Fruit fly (Drosophila melanogaster) whole organism, embryonic: ENCODE data around the gene P5cr-2.

ENCODE experiments used
- Ada2b ChIP-seq: fragments of 200-800 bp; sonication (Bioruptor generic); IDR thresholded peaks from 2 replicates; pipeline ENCODE4 v1.3.6; 2022; ENCODE audit warnings: missing biosample characterization, missing genetic modification characterization
- BEAF-32 ChIP-seq: fragments of 200-800 bp; sonication (Bioruptor generic); optimal IDR thresholded peaks from 3 replicates; lab custom pipeline; 2017; ENCODE audit warnings: missing biosample characterization, missing genetic modification characterization, mild to moderate bottlenecking, moderate library complexity, missing genetic modification reagents
- CG10147 ChIP-seq: fragments of 200-800 bp; sonication (Bioruptor generic); optimal IDR thresholded peaks from 2 replicates; lab custom pipeline; 2019; ENCODE audit warnings: missing biosample characterization, mild to moderate bottlenecking, missing genetic modification characterization, moderate library complexity
- CG11504 ChIP-seq: fragments of 200-800 bp; sonication (Bioruptor generic); optimal IDR thresholded peaks from 3 replicates; lab custom pipeline; 2019; ENCODE audit warnings: missing biosample characterization, mild to moderate bottlenecking, missing genetic modification characterization, moderate library complexity
- CG14050 ChIP-seq: fragments of 200-800 bp; sonication (Bioruptor generic); IDR thresholded peaks from 3 replicates; pipeline ENCODE4 v1.3.6; 2022; ENCODE audit warnings: missing biosample characterization, missing genetic modification characterization
- CG14860 ChIP-seq: fragments of 200-800 bp; sonication (Bioruptor generic); IDR thresholded peaks from 3 replicates; pipeline ENCODE4 v1.3.6; 2022; ENCODE audit warnings: missing biosample characterization, missing genetic modification characterization; ENCODE audit not compliant: partially characterized antibody
- CG2116 ChIP-seq: fragments of 200-800 bp; sonication (Bioruptor generic); optimal IDR thresholded peaks from 3 replicates; lab custom pipeline; 2018; ENCODE audit warnings: missing biosample characterization, mild to moderate bottlenecking, missing genetic modification characterization
- CG2712 ChIP-seq: fragments of 200-800 bp; optimal IDR thresholded peaks from 3 replicates; lab custom pipeline; 2019; ENCODE audit warnings: missing biosample characterization, mild to moderate bottlenecking, missing genetic modification characterization, moderate library complexity
- CG32767 ChIP-seq: fragments of 200-800 bp; sonication (Bioruptor generic); IDR thresholded peaks from 2 replicates; pipeline ENCODE4 v1.3.6; 2022; ENCODE audit warnings: missing biosample characterization, missing genetic modification characterization
- CG32772 ChIP-seq: fragments of 200-800 bp; sonication (Bioruptor generic); IDR thresholded peaks from 2 replicates; pipeline ENCODE4 v1.3.6; 2022; ENCODE audit warnings: missing biosample characterization, missing genetic modification characterization
- CG34422 ChIP-seq: fragments of 200-800 bp; sonication (Bioruptor generic); IDR thresholded peaks from 3 replicates; pipeline ENCODE4 v1.3.6; 2022; ENCODE audit warnings: missing biosample characterization, missing genetic modification characterization
- CG4424 ChIP-seq: fragments of 200-800 bp; sonication (Bioruptor generic); optimal IDR thresholded peaks from 3 replicates; lab custom pipeline; 2016; ENCODE audit warnings: missing biosample characterization, missing genetic modification characterization
- CG5180 ChIP-seq: fragments of 200-800 bp; sonication (Bioruptor generic); optimal IDR thresholded peaks from 3 replicates; lab custom pipeline; 2017; ENCODE audit warnings: missing biosample characterization, missing genetic modification characterization, mild to moderate bottlenecking, moderate library complexity, missing genetic modification reagents
- CG6683 ChIP-seq: fragments of 200-800 bp; sonication (Bioruptor generic); optimal IDR thresholded peaks from 2 replicates; lab custom pipeline; 2017; ENCODE audit warnings: missing biosample characterization, mild to moderate bottlenecking, missing genetic modification characterization, missing genetic modification reagents
- CG6854 ChIP-seq: fragments of 200-800 bp; sonication (Bioruptor generic); optimal IDR thresholded peaks from 3 replicates; lab custom pipeline; 2017; ENCODE audit warnings: missing biosample characterization, mild to moderate bottlenecking, missing genetic modification characterization
- CG7839 ChIP-seq: fragments of 200-800 bp; sonication (Bioruptor generic); optimal IDR thresholded peaks from 3 replicates; lab custom pipeline; 2018; ENCODE audit warnings: missing biosample characterization, mild to moderate bottlenecking, missing genetic modification characterization, moderate library complexity
- CG8924 ChIP-seq: fragments of 200-800 bp; optimal IDR thresholded peaks from 3 replicates; lab custom pipeline; 2019; ENCODE audit warnings: missing biosample characterization, mild to moderate bottlenecking, missing genetic modification characterization, moderate library complexity
- CG9215 ChIP-seq: fragments of 200-800 bp; sonication (Bioruptor generic); IDR thresholded peaks from 2 replicates; pipeline ENCODE4 v1.3.6; 2022; ENCODE audit warnings: missing biosample characterization, missing genetic modification characterization
- CG9437 ChIP-seq: fragments of 200-800 bp; sonication (Bioruptor generic); optimal IDR thresholded peaks from 2 replicates; lab custom pipeline; 2018; ENCODE audit warnings: missing biosample characterization, mild to moderate bottlenecking, missing genetic modification characterization
- CG9727 ChIP-seq: fragments of 200-800 bp; sonication (Bioruptor generic); optimal IDR thresholded peaks from 3 replicates; lab custom pipeline; 2017; ENCODE audit warnings: missing biosample characterization, mild to moderate bottlenecking, missing genetic modification characterization
- D19A ChIP-seq: fragments of 200-800 bp; optimal IDR thresholded peaks from 3 replicates; lab custom pipeline; 2019; ENCODE audit warnings: missing biosample characterization, mild to moderate bottlenecking, missing genetic modification characterization, moderate library complexity
- Dbx ChIP-seq: fragments of 200-800 bp; sonication (Bioruptor generic); IDR thresholded peaks from 3 replicates; pipeline ENCODE4 v1.3.6; 2022; ENCODE audit warnings: missing biosample characterization, missing genetic modification characterization
- Dek ChIP-seq: fragments of 200-800 bp; sonication (Bioruptor generic); optimal IDR thresholded peaks from 3 replicates; lab custom pipeline; 2019; ENCODE audit warnings: missing biosample characterization, mild to moderate bottlenecking, missing genetic modification characterization, moderate library complexity
- E2f1 ChIP-seq: fragments of 200-800 bp; sonication (Bioruptor generic); IDR thresholded peaks from 2 replicates; pipeline ENCODE4 v1.3.6; 2022; ENCODE audit warnings: missing biosample characterization, missing genetic modification characterization
- HLH3B ChIP-seq: fragments of 200-800 bp; sonication (Bioruptor generic); IDR thresholded peaks from 2 replicates; pipeline ENCODE4 v1.3.6; 2022; ENCODE audit warnings: missing biosample characterization, missing genetic modification characterization
- Hr51 ChIP-seq, 2 experiments: fragments of 200-800 bp; sonication (Bioruptor generic); optimal IDR thresholded peaks; 2 replicates in 1 of 2; 3 replicates in 1 of 2; lab custom pipeline; 2016 to 2018; ENCODE audit warnings: missing biosample characterization in 2 of 2, missing genetic modification characterization in 2 of 2, mild to moderate bottlenecking in 1 of 2, moderate library complexity in 1 of 2
- Meics ChIP-seq: fragments of 200-800 bp; sonication (Bioruptor generic); optimal IDR thresholded peaks from 2 replicates; lab custom pipeline; 2017; ENCODE audit warnings: missing biosample characterization, mild to moderate bottlenecking, missing genetic modification characterization
- Myb ChIP-seq: fragments of 200-800 bp; sonication (Bioruptor generic); optimal IDR thresholded peaks from 2 replicates; lab custom pipeline; 2016; ENCODE audit warnings: missing biosample characterization, missing genetic modification characterization
- NfI ChIP-seq: fragments of 200-800 bp; sonication (Bioruptor generic); optimal IDR thresholded peaks from 3 replicates; lab custom pipeline; 2018; ENCODE audit warnings: missing biosample characterization, mild to moderate bottlenecking, missing genetic modification characterization, moderate library complexity
- Poxn ChIP-seq: fragments of 200-800 bp; sonication (Bioruptor generic); IDR thresholded peaks from 2 replicates; pipeline ENCODE4 v1.3.6; 2022; ENCODE audit warnings: missing biosample characterization, missing genetic modification characterization
- Ptx1 ChIP-seq: fragments of 200-800 bp; sonication (Bioruptor generic); IDR thresholded peaks from 2 replicates; pipeline ENCODE4 v1.3.6; 2022; ENCODE audit warnings: missing biosample characterization, missing genetic modification characterization
- Sox102F ChIP-seq: fragments of 200-800 bp; sonication (Bioruptor generic); optimal IDR thresholded peaks from 2 replicates; lab custom pipeline; 2018; ENCODE audit warnings: missing biosample characterization, mild to moderate bottlenecking, missing genetic modification characterization, moderate library complexity
- Xbp1 ChIP-seq: fragments of 200-800 bp; sonication (Bioruptor generic); optimal IDR thresholded peaks from 3 replicates; lab custom pipeline; 2016; ENCODE audit warnings: missing biosample characterization, mild to moderate bottlenecking, missing genetic modification characterization
- Xrp1 ChIP-seq: fragments of 200-800 bp; sonication (Bioruptor generic); IDR thresholded peaks from 2 replicates; pipeline ENCODE4 v1.3.6; 2022; ENCODE audit warnings: missing biosample characterization, missing genetic modification characterization
- bcd ChIP-seq: fragments of 200-800 bp; sonication (Bioruptor generic); optimal IDR thresholded peaks from 2 replicates; lab custom pipeline; 2017; ENCODE audit warnings: missing biosample characterization, mild to moderate bottlenecking, missing genetic modification characterization
- cas ChIP-seq: fragments of 200-800 bp; sonication (Bioruptor generic); IDR thresholded peaks from 2 replicates; pipeline ENCODE4 v1.3.6; 2022; ENCODE audit warnings: missing biosample characterization, missing genetic modification characterization
- caup ChIP-seq: fragments of 200-800 bp; sonication (Bioruptor generic); optimal IDR thresholded peaks from 3 replicates; lab custom pipeline; 2017; ENCODE audit warnings: missing biosample characterization, mild to moderate bottlenecking, missing genetic modification characterization, moderate library complexity; ENCODE audit not compliant: severe bottlenecking
- dmrt11E ChIP-seq: fragments of 200-800 bp; sonication (Bioruptor generic); optimal IDR thresholded peaks from 3 replicates; lab custom pipeline; 2018; ENCODE audit warnings: missing biosample characterization, mild to moderate bottlenecking, missing genetic modification characterization, moderate library complexity
- fd3F ChIP-seq: fragments of 200-800 bp; sonication (Bioruptor generic); optimal IDR thresholded peaks from 2 replicates; lab custom pipeline; 2018; ENCODE audit warnings: missing biosample characterization, mild to moderate bottlenecking, missing genetic modification characterization, moderate library complexity
- gro ChIP-seq: fragments of 200-800 bp; sonication (Bioruptor generic); optimal IDR thresholded peaks from 2 replicates; lab custom pipeline; 2016; ENCODE audit warnings: missing biosample characterization, missing genetic modification characterization
- klu ChIP-seq: fragments of 200-800 bp; sonication (Bioruptor generic); IDR thresholded peaks from 2 replicates; pipeline ENCODE4 v1.3.6; 2022; ENCODE audit warnings: missing biosample characterization, missing genetic modification characterization
- org-1 ChIP-seq: fragments of 200-800 bp; sonication (Bioruptor generic); optimal IDR thresholded peaks from 2 replicates; lab custom pipeline; 2017; ENCODE audit warnings: missing biosample characterization, missing genetic modification characterization
- pho ChIP-seq: fragments of 200-800 bp; sonication (Bioruptor generic); optimal IDR thresholded peaks from 2 replicates; lab custom pipeline; 2016; ENCODE audit warnings: missing biosample characterization, missing genetic modification characterization
- pros ChIP-seq: fragments of 200-800 bp; sonication (Bioruptor generic); optimal IDR thresholded peaks from 3 replicates; lab custom pipeline; 2019; ENCODE audit warnings: missing biosample characterization, mild to moderate bottlenecking, missing genetic modification characterization, moderate library complexity
- scrt ChIP-seq: fragments of 200-800 bp; sonication (Bioruptor generic); optimal IDR thresholded peaks from 2 replicates; lab custom pipeline; 2018; ENCODE audit warnings: missing biosample characterization, mild to moderate bottlenecking, missing genetic modification characterization, moderate library complexity
- twi ChIP-seq: fragments of 200-800 bp; optimal IDR thresholded peaks from 2 replicates; lab custom pipeline; 2019; ENCODE audit warnings: missing biosample characterization, mild to moderate bottlenecking, missing genetic modification characterization, moderate library complexity
- unpg ChIP-seq: fragments of 200-800 bp; sonication (Bioruptor generic); optimal IDR thresholded peaks from 3 replicates; lab custom pipeline; 2018; ENCODE audit warnings: missing biosample characterization, mild to moderate bottlenecking, missing genetic modification characterization, moderate library complexity
- wdn ChIP-seq: fragments of 200-800 bp; sonication (Bioruptor generic); IDR thresholded peaks from 2 replicates; pipeline ENCODE4 v1.3.6; 2022; ENCODE audit warnings: missing biosample characterization, missing genetic modification characterization
- zfh1 ChIP-seq: fragments of 200-800 bp; sonication (Bioruptor generic); IDR thresholded peaks from 3 replicates; pipeline ENCODE4 v1.3.6; 2022; ENCODE audit warnings: missing biosample characterization, missing genetic modification characterization

P5cr-2 gene

dm6 chr3R:17526059-17526592 lies 8.5 kb upstream of the P5cr-2 start (continued):
- peak; percentile 35 for TF ChIP-seq CG9727 (GFP tag; lab: Kevin White, UChicago)
- TF ChIP-seq Ptx1, result peak; percentile 51
- no peak for TF ChIP-seq BEAF-32 (GFP tag; lab: Kevin White, UChicago)
- TF ChIP-seq HLH3B (GFP tag; lab: Robert Waterston, UW), result peak; percentile 31; the same call in 1 of the 2 replicates
- TF ChIP-seq klu (GFP tag; lab: Robert Waterston, UW), result no peak
- no peak for TF ChIP-seq CG6683
- TF ChIP-seq caup (GFP tag; lab: Kevin White, UChicago), result peak; percentile 48
- no peak for TF ChIP-seq zfh1 (GFP tag; lab: Robert Waterston, UW)
- TF ChIP-seq wdn (GFP tag; lab: Robert Waterston, UW), result 0 out of 2 replicates have a peak, but pooled peaks have one; percentile 39
- peak; percentile 2 for TF ChIP-seq D19A (tag; lab: Kevin White, UChicago)
- TF ChIP-seq Xrp1 (GFP tag; lab: Robert Waterston, UW), result 0 out of 2 replicates have a peak, but pooled peaks have one; percentile 10
- peak; percentile 75 for TF ChIP-seq Meics (GFP tag; lab: Kevin White, UChicago)
- peak; percentile 35 to 46 for TF ChIP-seq Hr51 (GFP tag; optimal IDR thresholded peaks at IDR 0.05; lab: Kevin White, UChicago)
- no peak for TF ChIP-seq pros (GFP tag; lab: Kevin White, UChicago)
- TF ChIP-seq bcd (GFP tag; lab: Kevin White, UChicago), result peak; percentile 37
- TF ChIP-seq Sox102F (GFP tag; lab: Kevin White, UChicago), result peak; percentile 45
- peak; percentile 62 for TF ChIP-seq CG7839 (tag; lab: Kevin White, UChicago)
- no peak for TF ChIP-seq Poxn
- TF ChIP-seq CG10147 (GFP tag; lab: Kevin White, UChicago), result peak; percentile 64
- peak; percentile 29 for TF ChIP-seq unpg (GFP tag; lab: Kevin White, UChicago)
- TF ChIP-seq Dbx (GFP tag; lab: Robert Waterston, UW), result peak; percentile 60; the same call in 2 of the 3 replicates
- peak; percentile 32 for TF ChIP-seq NfI (GFP tag; lab: Kevin White, UChicago)
- TF ChIP-seq CG14050 (GFP tag; lab: Robert Waterston, UW), result no peak
- TF ChIP-seq CG8924, result peak; percentile 44
- TF ChIP-seq CG2116 (GFP tag; lab: Kevin White, UChicago), result no peak
- TF ChIP-seq pho, result peak; percentile 34
- TF ChIP-seq CG11504, result peak; percentile 61
- TF ChIP-seq CG2712 (tag; lab: Kevin White, UChicago), result no peak
- peak; percentile 45 for TF ChIP-seq Dek
- peak; percentile 32; the same call in 1 of the 2 replicates for TF ChIP-seq Ada2b
- no peak for TF ChIP-seq twi (tag; lab: Kevin White, UChicago)
- no peak for TF ChIP-seq dmrt11E
- TF ChIP-seq org-1 (GFP tag; lab: Kevin White, UChicago), result peak; percentile 18
- no peak for TF ChIP-seq CG9437 (GFP tag; lab: Kevin White, UChicago)
- TF ChIP-seq cas, result no peak
- TF ChIP-seq fd3F, result no peak
- TF ChIP-seq CG32767 (GFP tag; lab: Robert Waterston, UW), result no peak
- TF ChIP-seq gro (GFP tag; lab: Kevin White, UChicago), result peak; percentile 15
- TF ChIP-seq CG4424 (GFP tag; lab: Kevin White, UChicago), result no peak
- peak; percentile 47 for TF ChIP-seq CG6854 (GFP tag; lab: Kevin White, UChicago)
- TF ChIP-seq scrt (GFP tag; lab: Kevin White, UChicago), result peak; percentile 65
- peak; percentile 27 for TF ChIP-seq Xbp1 (GFP tag; lab: Kevin White, UChicago)
- TF ChIP-seq CG9215, result peak; percentile 29; the same call in 1 of the 2 replicates
- TF ChIP-seq E2f1, result peak; percentile 41; the same call in 1 of the 2 replicates
- no peak for TF ChIP-seq CG14860
- TF ChIP-seq Myb (GFP tag; lab: Kevin White, UChicago), result peak; percentile 12
- TF ChIP-seq CG32772 (GFP tag; lab: Robert Waterston, UW), result no peak
- no peak for TF ChIP-seq CG5180 (GFP tag; lab: Kevin White, UChicago)
- no peak for TF ChIP-seq CG34422
